Worm (Caenorhabditis elegans) whole organism, young adult: ENCODE data around the gene K08D10.13.
A peak's percentile ranks its signal among the peaks of the same experiment; 100 is the strongest.
"Not testable (repeated sequence)": the region's sequence is repeated elsewhere in the genome, so short reads cannot be mapped to it uniquely, and the experiment has no call there.

Experiments
- B0261.1 ChIP-seq: sonication (generic microtip); optimal IDR thresholded peaks from 2 replicates; lab custom pipeline; 2016; ENCODE audit warnings: mild to moderate bottlenecking, missing genetic modification characterization, moderate library complexity, missing compliant biosample characterization
- C17E4.6 ChIP-seq: fragments of 200-800 bp; sonication (Bioruptor generic); IDR thresholded peaks from 2 replicates; pipeline ENCODE4 v1.3.6; 2022; ENCODE audit warnings: missing genetic modification reagents, missing genetic modification characterization, missing compliant biosample characterization
- F10E7.11 ChIP-seq: sonication (generic microtip); optimal IDR thresholded peaks from 2 replicates; lab custom pipeline; 2017; ENCODE audit warnings: mild to moderate bottlenecking, missing genetic modification characterization, moderate library complexity, missing compliant biosample characterization
- F22D6.2 ChIP-seq: sonication (generic microtip); optimal IDR thresholded peaks from 2 replicates; lab custom pipeline; 2016; ENCODE audit warnings: mild to moderate bottlenecking, missing genetic modification characterization, missing compliant biosample characterization
- F33H1.4 ChIP-seq: fragments of 200-800 bp; sonication (Bioruptor generic); IDR thresholded peaks from 2 replicates; pipeline ENCODE4 v1.3.6; 2022; ENCODE audit warnings: missing genetic modification reagents, missing genetic modification characterization, missing compliant biosample characterization
- F39B2.1 ChIP-seq: fragments of 200-800 bp; sonication (Bioruptor generic); IDR thresholded peaks from 2 replicates; pipeline ENCODE4 v1.3.6; 2022; ENCODE audit warnings: missing genetic modification reagents, missing genetic modification characterization, missing compliant biosample characterization
- F55B11.4 ChIP-seq: sonication (generic microtip); optimal IDR thresholded peaks from 2 replicates; lab custom pipeline; 2016; ENCODE audit warnings: missing compliant biosample characterization, missing genetic modification characterization, borderline replicate concordance; ENCODE audit not compliant: insufficient read depth
- F57C9.4 ChIP-seq: sonication (generic microtip); optimal IDR thresholded peaks from 2 replicates; lab custom pipeline; 2017; ENCODE audit warnings: mild to moderate bottlenecking, missing genetic modification characterization, missing compliant biosample characterization
- T07F8.4 ChIP-seq: sonication (generic microtip); optimal IDR thresholded peaks from 2 replicates; lab custom pipeline; 2016; ENCODE audit warnings: mild to moderate bottlenecking, missing genetic modification characterization, moderate library complexity, missing compliant biosample characterization
- Y95B8A.8 ChIP-seq: fragments of 200-800 bp; sonication (Bioruptor generic); IDR thresholded peaks from 2 replicates; pipeline ENCODE4 v1.3.6; 2022; ENCODE audit warnings: missing genetic modification reagents, missing genetic modification characterization, missing compliant biosample characterization
- akir-1 ChIP-seq: fragments of 200-800 bp; sonication (Bioruptor generic); optimal IDR thresholded peaks from 2 replicates; lab custom pipeline; 2018; ENCODE audit warnings: mild to moderate bottlenecking, missing genetic modification characterization, moderate library complexity, missing compliant biosample characterization
- aptf-2 ChIP-seq: fragments of 200-800 bp; sonication (Bioruptor generic); conservative IDR thresholded peaks from 2 replicates; pipeline ENCODE4 v1.3.6; 2022; ENCODE audit warnings: missing genetic modification reagents, missing genetic modification characterization, missing compliant biosample characterization
- aptf-3 ChIP-seq: fragments of 200-800 bp; sonication (Bioruptor generic); IDR thresholded peaks from 2 replicates; pipeline ENCODE4 v1.3.6; 2022; ENCODE audit warnings: missing genetic modification characterization, missing compliant biosample characterization
- atf-7 ChIP-seq: sonication (generic microtip); optimal IDR thresholded peaks from 2 replicates; lab custom pipeline; 2017; ENCODE audit warnings: mild to moderate bottlenecking, missing genetic modification characterization, missing compliant biosample characterization
- attf-3 ChIP-seq: fragments of 200-800 bp; sonication (Bioruptor generic); conservative IDR thresholded peaks from 2 replicates; pipeline ENCODE4 v1.3.6; 2022; ENCODE audit warnings: missing genetic modification reagents, missing genetic modification characterization, missing compliant biosample characterization
- cebp-1 ChIP-seq, 2 experiments: fragments of 200-800 bp in 1 of 2; sonication (Bioruptor generic) in 1 of 2; sonication (generic microtip) in 1 of 2; IDR thresholded peaks in 1 of 2; optimal IDR thresholded peaks in 1 of 2; 2 replicates each; pipeline versions ENCODE4 v1.3.6 to Lab custom; 2017 to 2022; ENCODE audit warnings: missing compliant biosample characterization in 2 of 2, missing genetic modification characterization in 2 of 2, mild to moderate bottlenecking in 1 of 2, missing genetic modification reagents in 1 of 2, moderate library complexity in 1 of 2
- ceh-100 ChIP-seq: fragments of 200-800 bp; sonication (Bioruptor generic); IDR thresholded peaks from 2 replicates; pipeline ENCODE4 v1.3.6; 2022; ENCODE audit warnings: missing genetic modification reagents, missing genetic modification characterization, missing compliant biosample characterization
- ceh-79 ChIP-seq: sonication (generic microtip); optimal IDR thresholded peaks from 2 replicates; lab custom pipeline; 2017; ENCODE audit warnings: mild to moderate bottlenecking, missing genetic modification characterization, missing compliant biosample characterization
- ekl-4 ChIP-seq: fragments of 200-800 bp; sonication (Bioruptor generic); IDR thresholded peaks from 2 replicates; pipeline ENCODE4 v1.3.6; 2022; ENCODE audit warnings: missing genetic modification reagents, missing genetic modification characterization, missing compliant biosample characterization
- hmg-20 ChIP-seq: fragments of 200-800 bp; sonication (Bioruptor generic); IDR thresholded peaks from 2 replicates; pipeline ENCODE4 v1.3.6; 2022; ENCODE audit warnings: missing genetic modification reagents, missing genetic modification characterization, missing compliant biosample characterization
- hrde-1 ChIP-seq: sonication (generic microtip); optimal IDR thresholded peaks from 2 replicates; lab custom pipeline; 2016; ENCODE audit warnings: missing genetic modification characterization, mild to moderate bottlenecking, missing compliant biosample characterization, moderate library complexity, missing genotype, missing genetic modification reagents, borderline replicate concordance
- let-526 ChIP-seq: fragments of 200-800 bp; sonication (Bioruptor generic); IDR thresholded peaks from 2 replicates; pipeline ENCODE4 v1.3.6; 2022; ENCODE audit warnings: missing genetic modification reagents, missing genetic modification characterization, missing compliant biosample characterization
- lin-54 ChIP-seq: fragments of 200-800 bp; sonication (Bioruptor generic); optimal IDR thresholded peaks from 2 replicates; lab custom pipeline; 2018; ENCODE audit warnings: mild to moderate bottlenecking, missing genetic modification characterization, missing compliant biosample characterization
- madf-6 ChIP-seq: fragments of 200-800 bp; sonication (Bioruptor generic); IDR thresholded peaks from 2 replicates; pipeline ENCODE4 v1.3.6; 2022; ENCODE audit warnings: missing genetic modification reagents, missing genetic modification characterization, missing compliant biosample characterization
- nfya-2 ChIP-seq: fragments of 200-800 bp; sonication (Bioruptor generic); IDR thresholded peaks from 2 replicates; pipeline ENCODE4 v1.3.6; 2022; ENCODE audit warnings: missing genetic modification reagents, missing genetic modification characterization, missing compliant biosample characterization
- nhr-27 ChIP-seq: fragments of 200-800 bp; sonication (Bioruptor generic); optimal IDR thresholded peaks from 2 replicates; lab custom pipeline; 2018; ENCODE audit warnings: mild to moderate bottlenecking, missing genetic modification characterization, moderate library complexity, missing compliant biosample characterization
- nhr-90 ChIP-seq: sonication (generic microtip); optimal IDR thresholded peaks from 2 replicates; lab custom pipeline; 2016; ENCODE audit warnings: missing genotype, mild to moderate bottlenecking, missing genetic modification characterization, missing compliant biosample characterization
- pbrm-1 ChIP-seq: fragments of 200-800 bp; sonication (Bioruptor generic); IDR thresholded peaks from 2 replicates; pipeline ENCODE4 v1.3.6; 2022; ENCODE audit warnings: missing genetic modification reagents, missing genetic modification characterization, missing compliant biosample characterization
- pha-4 ChIP-seq: fragments of 150-350 bp; sonication (generic microtip); optimal IDR thresholded peaks from 2 replicates; lab custom pipeline; 2014; ENCODE audit warnings: missing biosample characterization, missing genetic modification reagents, missing genetic modification characterization
- snpc-1.3 ChIP-seq: sonication (generic microtip); optimal IDR thresholded peaks from 2 replicates; lab custom pipeline; 2017; ENCODE audit warnings: missing genetic modification characterization, mild to moderate bottlenecking, missing compliant biosample characterization, antibody characterized with exemption, moderate library complexity, missing genotype, missing genetic modification reagents; ENCODE audit not compliant: insufficient read depth
- tbx-9 ChIP-seq: sonication (generic microtip); optimal IDR thresholded peaks from 2 replicates; lab custom pipeline; 2016; ENCODE audit warnings: borderline replicate concordance, missing genetic modification characterization, inconsistent platforms, missing compliant biosample characterization
- unc-62 ChIP-seq: fragments of 150-350 bp; optimal IDR thresholded peaks from 2 replicates; lab custom pipeline; 2014; ENCODE audit warnings: missing biosample characterization, missing genetic modification reagents, missing genetic modification characterization
- xnd-1 ChIP-seq: sonication (generic microtip); optimal IDR thresholded peaks from 2 replicates; lab custom pipeline; 2016; ENCODE audit warnings: missing genotype, missing genetic modification reagents, missing genetic modification characterization, missing compliant biosample characterization
- ztf-18 ChIP-seq: sonication (generic microtip); optimal IDR thresholded peaks from 2 replicates; lab custom pipeline; 2016; ENCODE audit warnings: missing genotype, mild to moderate bottlenecking, missing genetic modification characterization, missing compliant biosample characterization
- ztf-26 ChIP-seq: sonication (generic microtip); optimal IDR thresholded peaks from 2 replicates; lab custom pipeline; 2017; ENCODE audit warnings: missing genetic modification characterization, missing compliant biosample characterization
- ztf-3 ChIP-seq: fragments of 200-800 bp; sonication (Bioruptor generic); optimal IDR thresholded peaks from 2 replicates; lab custom pipeline; 2018; ENCODE audit warnings: mild to moderate bottlenecking, missing genetic modification characterization, missing compliant biosample characterization

The K08D10.13 gene

DNA sequence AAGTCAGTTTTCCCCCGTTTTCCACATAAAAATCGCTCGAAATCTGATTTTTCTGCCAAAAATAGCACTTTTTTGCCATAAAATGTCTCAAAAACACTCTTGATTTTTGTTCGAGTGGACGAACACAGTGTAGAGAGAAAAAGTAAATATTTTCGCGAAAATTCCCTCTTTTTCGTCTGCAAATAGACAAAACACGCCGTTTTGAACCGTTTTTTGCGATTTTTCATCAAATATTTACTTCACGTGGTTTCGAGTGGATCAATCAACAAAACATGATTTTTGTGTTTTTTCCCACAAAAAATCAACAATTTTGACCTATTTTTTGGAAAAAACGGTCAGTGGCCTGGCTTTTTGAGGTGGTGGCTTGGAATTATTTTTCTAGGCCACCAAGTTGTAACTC, 37.7 kb upstream of the K08D10.13 start:
- TF ChIP-seq pha-4 (tag; lab: Kevin White, UChicago) (peak; percentile 45), tbx-9 (tag; lab: Kevin White, UChicago) (no peak), akir-1 (no peak)

DNA sequence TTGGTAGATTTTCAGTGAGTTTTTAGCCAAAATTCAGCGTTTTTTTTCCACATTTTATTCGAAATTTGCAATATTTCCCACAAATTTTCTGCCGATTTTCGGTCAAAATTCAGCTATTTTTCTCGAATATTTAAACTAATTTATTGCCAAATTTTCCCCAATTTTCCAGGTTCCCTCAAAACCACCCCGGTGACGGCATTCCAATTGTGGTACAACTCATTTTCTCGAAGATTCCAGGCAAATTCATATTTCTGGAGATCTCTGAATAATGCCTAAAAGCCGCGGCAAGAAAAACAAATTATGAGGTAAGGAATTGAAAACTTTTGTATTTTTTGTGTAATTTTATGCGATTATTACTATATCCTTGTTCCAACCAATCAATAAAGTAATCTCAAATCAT, 35.7 kb upstream of the K08D10.13 start, which contains the start of gene osgn-1:
osgn-1 (plus strand) TSS at position 301 of the 400 bp plus-strand sequence.
- TF ChIP-seq hrde-1 (tag; lab: Kevin White, UChicago), result no peak
- no peak for TF ChIP-seq ceh-79
- no peak for TF ChIP-seq madf-6 (GFP tag; lab: Robert Waterston, UW)
- no peak for TF ChIP-seq aptf-2 (GFP tag; lab: Robert Waterston, UW)
- no peak for TF ChIP-seq C17E4.6 (GFP tag; lab: Robert Waterston, UW)
- no peak for TF ChIP-seq aptf-3 (GFP tag; lab: Robert Waterston, UW)
- no peak for TF ChIP-seq attf-3 (GFP tag; lab: Robert Waterston, UW)
- TF ChIP-seq ztf-18 (tag; lab: Kevin White, UChicago), result no peak
- TF ChIP-seq F55B11.4, result no peak
- TF ChIP-seq Y95B8A.8, result no peak
- TF ChIP-seq T07F8.4 (tag; lab: Kevin White, UChicago), result no peak
- TF ChIP-seq cebp-1 (GFP tag; IDR thresholded peaks at IDR 0.05; lab: Robert Waterston, UW), result no peak
- TF ChIP-seq cebp-1 (tag; optimal IDR thresholded peaks at IDR 0.05; lab: Kevin White, UChicago), result no peak
- TF ChIP-seq pbrm-1 (GFP tag; lab: Robert Waterston, UW), result no peak
- no peak for TF ChIP-seq ekl-4 (GFP tag; lab: Robert Waterston, UW)
- TF ChIP-seq unc-62 (GFP tag; lab: Kevin White, UChicago), result no peak

DNA sequence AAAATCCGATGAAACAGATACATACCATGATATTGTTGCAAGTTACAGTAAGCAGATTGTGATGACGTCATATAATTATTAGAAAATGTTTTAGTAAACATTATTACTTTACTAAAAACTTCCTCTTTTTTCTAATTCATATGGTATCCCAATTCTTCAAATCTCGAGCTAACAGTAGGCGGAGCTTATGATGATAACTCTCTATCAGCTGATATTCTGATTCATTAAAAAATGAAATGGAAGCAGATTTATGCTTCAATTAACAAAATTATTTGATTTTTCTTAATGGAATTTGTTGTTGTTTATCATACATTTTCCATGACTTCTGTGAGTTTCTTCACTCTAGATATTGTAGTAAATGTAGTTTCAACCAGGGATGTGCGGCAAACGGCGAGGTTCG, 32.9 kb upstream of the K08D10.13 start, which contains the start of gene pax-2:
pax-2 (minus strand) TSS at position 101 of the 400 bp plus-strand sequence.
- no peak for TF ChIP-seq ztf-3 (GFP tag; lab: Kevin White, UChicago)
- no peak for TF ChIP-seq F57C9.4 (tag; lab: Kevin White, UChicago)
- no peak for TF ChIP-seq B0261.1
- no peak for TF ChIP-seq snpc-1.3 (tag; lab: Kevin White, UChicago)
- no peak for TF ChIP-seq F39B2.1 (GFP tag; lab: Robert Waterston, UW)
- no peak for TF ChIP-seq nhr-27
- TF ChIP-seq F33H1.4 (GFP tag; lab: Robert Waterston, UW), result no peak
- TF ChIP-seq F22D6.2 (tag; lab: Kevin White, UChicago), result no peak
- no peak for TF ChIP-seq lin-54
- no peak for TF ChIP-seq xnd-1 (tag; lab: Kevin White, UChicago)
- no peak for TF ChIP-seq nhr-90 (tag; lab: Kevin White, UChicago)
- no peak for TF ChIP-seq hmg-20 (GFP tag; lab: Robert Waterston, UW)
- no peak for TF ChIP-seq ztf-26 (tag; lab: Kevin White, UChicago)
- no peak for TF ChIP-seq ceh-100 (GFP tag; lab: Robert Waterston, UW)
- TF ChIP-seq let-526, result no peak
- TF ChIP-seq nfya-2 (GFP tag; lab: Robert Waterston, UW), result no peak

DNA sequence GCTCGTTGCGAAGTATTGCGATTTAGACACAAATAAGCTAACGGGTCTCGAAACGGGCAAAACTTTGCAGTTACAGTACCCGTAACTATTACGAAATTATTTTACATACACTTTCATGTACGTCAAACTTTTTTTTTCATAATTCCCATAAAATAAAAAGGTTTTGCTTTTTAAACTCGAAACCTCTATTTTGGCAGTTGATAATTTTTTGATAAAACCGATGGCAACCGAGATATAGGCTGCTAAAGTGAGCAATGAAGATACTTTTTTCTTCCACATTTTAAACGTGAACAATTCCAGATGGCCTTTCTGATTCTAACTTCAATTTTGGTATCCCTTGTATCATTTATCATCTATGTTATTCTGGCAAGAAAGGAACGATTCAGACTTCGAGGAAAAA, 25.8 kb upstream of the K08D10.13 start, which contains the start of gene cyp-25A6:
cyp-25A6 (plus strand) TSS at position 301 of the 400 bp plus-strand sequence.
- TF ChIP-seq T07F8.4 (tag; lab: Kevin White, UChicago); atf-7 (tag; lab: Kevin White, UChicago); F10E7.11: not testable (repeated sequence)
